Fruit fly (Drosophila melanogaster): ENCODE measurements around the gene Myb.

Gene Myb

dm6 chrX:15859869-15860268, 2.2 kb upstream of the Myb start, which contains the start of gene Gbeta13F (continued):
- no peak for TF ChIP-seq sob (GFP tag; IDR thresholded peaks at IDR 0.05)
- TF ChIP-seq CG12659 (GFP tag; optimal IDR thresholded peaks at IDR 0.05): no peak
- TF ChIP-seq CG10959 (GFP tag; IDR thresholded peaks at IDR 0.05): no peak
- no peak for TF ChIP-seq D (optimal IDR thresholded peaks at IDR 0.05)
- TF ChIP-seq D (GFP tag; optimal IDR thresholded peaks at IDR 0.05): no peak
- no peak for TF ChIP-seq Hmr (GFP tag; optimal IDR thresholded peaks at IDR 0.05)
- no peak for TF ChIP-seq YL-1 (GFP tag; optimal IDR thresholded peaks at IDR 0.05)
- TF ChIP-seq br (optimal IDR thresholded peaks at IDR 0.05): no peak
- TF ChIP-seq fu2 (GFP tag; optimal IDR thresholded peaks at IDR 0.05): no peak
- no peak for TF ChIP-seq CG7987 (GFP tag; optimal IDR thresholded peaks at IDR 0.05)
- no peak for TF ChIP-seq CG2120 (GFP tag; optimal IDR thresholded peaks at IDR 0.05)
- TF ChIP-seq CG8359 (GFP tag; optimal IDR thresholded peaks at IDR 0.05; ENCODE audit: borderline replicate concordance): no peak
- no peak for TF ChIP-seq chif (GFP tag; optimal IDR thresholded peaks at IDR 0.05)
- no peak for TF ChIP-seq insv (GFP tag; optimal IDR thresholded peaks at IDR 0.05)
- TF ChIP-seq Deaf1 (tag; optimal IDR thresholded peaks at IDR 0.05): no peak
- peak; percentile 55; the same call in 2 of the 3 replicates for TF ChIP-seq vnd (GFP tag; IDR thresholded peaks at IDR 0.05; ENCODE audit: partially characterized antibody)
- TF ChIP-seq CG30431 (GFP tag; optimal IDR thresholded peaks at IDR 0.05): no peak
- TF ChIP-seq CG16863 (GFP tag; optimal IDR thresholded peaks at IDR 0.05): no peak
- no peak for TF ChIP-seq psq (GFP tag; optimal IDR thresholded peaks at IDR 0.05)
- TF ChIP-seq pita (GFP tag; optimal IDR thresholded peaks at IDR 0.05): no peak
- TF ChIP-seq CG17802 (tag; optimal IDR thresholded peaks at IDR 0.05): peak; percentile 69
- TF ChIP-seq Jarid2 (GFP tag; optimal IDR thresholded peaks at IDR 0.05): no peak
- peak; percentile 56 for TF ChIP-seq Scr (GFP tag; IDR thresholded peaks at IDR 0.05; ENCODE audit: partially characterized antibody)
- no peak for TF ChIP-seq CG5245 (GFP tag; optimal IDR thresholded peaks at IDR 0.05)
- peak; percentile 58 for TF ChIP-seq inv (GFP tag; IDR thresholded peaks at IDR 0.05; ENCODE audit: partially characterized antibody)
- TF ChIP-seq her (GFP tag; optimal IDR thresholded peaks at IDR 0.05): no peak
- TF ChIP-seq CG34224 (GFP tag; IDR thresholded peaks at IDR 0.05; ENCODE audit: partially characterized antibody): no peak; the same call in 2 of the 3 replicates
- peak; percentile 55 for TF ChIP-seq CG9932 (GFP tag; IDR thresholded peaks at IDR 0.05)
- TF ChIP-seq prd (optimal IDR thresholded peaks at IDR 0.05): no peak
- TF ChIP-seq prd (GFP tag; IDR thresholded peaks at IDR 0.05): peak; percentile 41; the same call in 1 of the 3 replicates
- TF ChIP-seq gt (GFP tag; IDR thresholded peaks at IDR 0.05): no peak
- TF ChIP-seq CG32772 (GFP tag; IDR thresholded peaks at IDR 0.05): no peak
- TF ChIP-seq unc-4 (GFP tag; IDR thresholded peaks at IDR 0.05; ENCODE audit: partially characterized antibody): no peak
- TF ChIP-seq nerfin-1 (tag; optimal IDR thresholded peaks at IDR 0.05): no peak
- TF ChIP-seq so (GFP tag; IDR thresholded peaks at IDR 0.05): no peak
- TF ChIP-seq ssp (GFP tag; IDR thresholded peaks at IDR 0.05): peak; percentile 83
- TF ChIP-seq CG6791 (GFP tag; IDR thresholded peaks at IDR 0.05; ENCODE audit: partially characterized antibody): peak; percentile 79
- no peak for TF ChIP-seq crc (GFP tag; optimal IDR thresholded peaks at IDR 0.05)
- no peak for TF ChIP-seq h (optimal IDR thresholded peaks at IDR 0.05)
- TF ChIP-seq BtbVII (GFP tag; optimal IDR thresholded peaks at IDR 0.05): no peak
- no peak for TF ChIP-seq tgo (GFP tag; IDR thresholded peaks at IDR 0.05)
- no peak for TF ChIP-seq CG12219 (GFP tag; optimal IDR thresholded peaks at IDR 0.05)
- no peak for TF ChIP-seq Max (GFP tag; optimal IDR thresholded peaks at IDR 0.05)
- TF ChIP-seq CG8290 (GFP tag; optimal IDR thresholded peaks at IDR 0.05): no peak
- TF ChIP-seq CG8290 (tag; optimal IDR thresholded peaks at IDR 0.05): peak in 1 of 2 experiments; percentile 66
- TF ChIP-seq CG2116 (GFP tag; optimal IDR thresholded peaks at IDR 0.05): peak; percentile 96
- TF ChIP-seq en (GFP tag; optimal IDR thresholded peaks at IDR 0.05): no peak
- TF ChIP-seq CG7357 (GFP tag; IDR thresholded peaks at IDR 0.05): peak; percentile 94
- TF ChIP-seq tap (tag; optimal IDR thresholded peaks at IDR 0.05): no peak
- peak; percentile 12; the same call in 1 of the 3 replicates for TF ChIP-seq CG34422 (GFP tag; IDR thresholded peaks at IDR 0.05)
- TF ChIP-seq CG8281 (tag; optimal IDR thresholded peaks at IDR 0.05): no peak
- TF ChIP-seq tll (GFP tag; optimal IDR thresholded peaks at IDR 0.05): no peak
- TF ChIP-seq CG11560 (tag; IDR thresholded peaks at IDR 0.05): no peak
